Worm (Caenorhabditis elegans): ENCODE data around the gene wrn-1.
A peak's percentile ranks its signal among the peaks of the same experiment; 100 is the strongest.

The wrn-1 gene

ce11 chrII:6575647-6576046, 20.9 kb downstream of the wrn-1 start, which contains the start of gene sra-29:
Gene sra-29, minus strand, starts transcription at chrII:6575747.
- TF ChIP-seq ztf-26 (tag; optimal IDR thresholded peaks at IDR 0.05) (no peak), ccch-3 (GFP tag; optimal IDR thresholded peaks at IDR 0.05) (no peak), nfya-1 (tag; optimal IDR thresholded peaks at IDR 0.05; ENCODE audit: borderline replicate concordance, insufficient read depth) (no peak), mel-28 (tag; optimal IDR thresholded peaks at IDR 0.05; ENCODE audit: borderline replicate concordance) (no peak), snpc-1.1 (tag; optimal IDR thresholded peaks at IDR 0.05; ENCODE audit: insufficient read depth) (no peak), sdz-38 (tag; optimal IDR thresholded peaks at IDR 0.05) (no peak), madf-10 (tag; optimal IDR thresholded peaks at IDR 0.05) (no peak)

ce11 chrII:6578378-6578777, 23.6 kb downstream of the wrn-1 start, which contains the start of gene sra-31:
Gene sra-31, minus strand, starts transcription at chrII:6578478.
- TF ChIP-seq T26A5.8 (tag; optimal IDR thresholded peaks at IDR 0.05) (no peak), nhr-27 (tag; optimal IDR thresholded peaks at IDR 0.05) (no peak), dpl-1 (GFP tag; optimal IDR thresholded peaks at IDR 0.05) (no peak), lin-40 (tag; optimal IDR thresholded peaks at IDR 0.05) (no peak), chd-7 (tag; optimal IDR thresholded peaks at IDR 0.05) (no peak), lag-1 (GFP tag; IDR thresholded peaks at IDR 0.05) (no peak), nhr-80 (tag; optimal IDR thresholded peaks at IDR 0.05) (no peak), madf-3 (GFP tag; IDR thresholded peaks at IDR 0.05) (no peak), snpc-1.1 (tag; optimal IDR thresholded peaks at IDR 0.05; ENCODE audit: insufficient read depth) (no peak), B0019.2 (GFP tag; conservative IDR thresholded peaks at IDR 0.05) (no peak), Y79H2A.3 (GFP tag; conservative IDR thresholded peaks at IDR 0.05) (no peak), ekl-4 (GFP tag; IDR thresholded peaks at IDR 0.05) (no peak), madf-8 (GFP tag; conservative IDR thresholded peaks at IDR 0.05) (no peak), zfh-2 (GFP tag; conservative IDR thresholded peaks at IDR 0.05) (no peak), ztf-3 (GFP tag; optimal IDR thresholded peaks at IDR 0.05) (no peak), nfya-1 (tag; optimal IDR thresholded peaks at IDR 0.05; ENCODE audit: borderline replicate concordance, insufficient read depth) (no peak)

- TF ChIP-seq lin-35 (GFP tag; optimal IDR thresholded peaks at IDR 0.05) (no peak), unc-130 (GFP tag; optimal IDR thresholded peaks at IDR 0.05) (no peak), T07F8.4 (tag; optimal IDR thresholded peaks at IDR 0.05) (no peak), unc-62 (GFP tag; optimal IDR thresholded peaks at IDR 0.05) (no peak), Y53F4B.3 (GFP tag; IDR thresholded peaks at IDR 0.05) (no peak), sdz-38 (tag; optimal IDR thresholded peaks at IDR 0.05) (no peak), madf-8 (GFP tag; conservative IDR thresholded peaks at IDR 0.05) (no peak)
Measured at ce11 chrII:6581236-6581635, 26.5 kb downstream of the wrn-1 start, which contains the start of gene C56C10.6. Gene C56C10.6, minus strand, starts transcription at chrII:6581336.

- TF ChIP-seq sea-2 (GFP tag; IDR thresholded peaks at IDR 0.05) = no peak
- TF ChIP-seq hmg-1.2 (GFP tag; IDR thresholded peaks at IDR 0.05) = no peak
Measured at ce11 chrII:6582758-6583157, 28.0 kb downstream of the wrn-1 start, which contains the start of gene C56C10.4. Gene C56C10.4, plus strand, starts transcription at chrII:6583058.

ce11 chrII:6587264-6587870, 32.6 kb downstream of the wrn-1 start, which contains the start of gene C56C10.7:
Gene C56C10.7, minus strand, starts transcription at chrII:6587575.
- TF ChIP-seq lsl-1 (GFP tag; optimal IDR thresholded peaks at IDR 0.05) (peak; percentile 17), egrh-3 (GFP tag; IDR thresholded peaks at IDR 0.05) (no peak), athp-1 (tag; optimal IDR thresholded peaks at IDR 0.05) (peak; percentile 76), nhr-120 (GFP tag; IDR thresholded peaks at IDR 0.05) (no peak), atf-7 (tag; optimal IDR thresholded peaks at IDR 0.05) (peak; percentile 55), K12H6.12 (tag; optimal IDR thresholded peaks at IDR 0.05) (no peak), rcor-1 (GFP tag; IDR thresholded peaks at IDR 0.05) (peak; percentile 68), let-526 (GFP tag; IDR thresholded peaks at IDR 0.05) (no peak), sdz-38 (tag; optimal IDR thresholded peaks at IDR 0.05) (no peak), rpc-1 (optimal IDR thresholded peaks at IDR 0.05) (no peak), rpc-1 (tag; optimal IDR thresholded peaks at IDR 0.05) (no peak), pbrm-1 (GFP tag; IDR thresholded peaks at IDR 0.05) (peak; percentile 72; the same call in 1 of the 2 replicates), C17E4.6 (GFP tag; IDR thresholded peaks at IDR 0.05) (peak; percentile 62; the same call in 1 of the 2 replicates), hrde-1 (tag; optimal IDR thresholded peaks at IDR 0.05; ENCODE audit: borderline replicate concordance) (peak; percentile 62), mes-4 (tag; optimal IDR thresholded peaks at IDR 0.05) (peak; percentile 13), unc-62 (GFP tag; optimal IDR thresholded peaks at IDR 0.05) (no peak), zfh-2 (GFP tag; conservative IDR thresholded peaks at IDR 0.05) (no peak)

Data from whole organism, young adult.